Worm (Caenorhabditis elegans) whole organism, late embryonic: Measurements from ENCODE around the gene madf-5.

Source experiments
- ama-1 ChIP-seq: fragments of 150-350 bp; optimal IDR thresholded peaks from 2 replicates; lab custom pipeline; 2014
- ceh-45 ChIP-seq: fragments of 200-800 bp; sonication (Bioruptor generic); IDR thresholded peaks from 2 replicates; pipeline ENCODE4 v1.3.6; 2022; ENCODE audit warnings: missing genetic modification reagents, missing genetic modification characterization, missing compliant biosample characterization
- gmeb-2 ChIP-seq: sonication (generic microtip); optimal IDR thresholded peaks from 2 replicates; lab custom pipeline; 2016; ENCODE audit warnings: missing genetic modification characterization, inconsistent platforms, missing compliant biosample characterization
- nhr-11 ChIP-seq: fragments of 150-350 bp; optimal IDR thresholded peaks from 2 replicates; lab custom pipeline; 2014; ENCODE audit warnings: missing biosample characterization, missing genetic modification characterization
- pros-1 ChIP-seq: fragments of 150-350 bp; optimal IDR thresholded peaks from 2 replicates; lab custom pipeline; 2014; ENCODE audit warnings: missing biosample characterization, missing genetic modification reagents, missing genetic modification characterization
- ref-2 ChIP-seq: sonication (generic microtip); optimal IDR thresholded peaks from 2 replicates; lab custom pipeline; 2016; ENCODE audit warnings: missing genetic modification characterization, missing compliant biosample characterization
- unc-3 ChIP-seq, 2 experiments: fragments of 200-800 bp in 1 of 2; sonication (Bioruptor generic) in 1 of 2; sonication (generic microtip) in 1 of 2; conservative IDR thresholded peaks in 1 of 2; optimal IDR thresholded peaks in 1 of 2; 2 replicates each; pipeline versions ENCODE4 v1.3.6 to Lab custom; 2016 to 2022; ENCODE audit warnings: missing compliant biosample characterization in 2 of 2, missing genetic modification characterization in 2 of 2, missing genetic modification reagents in 1 of 2
- unc-55 ChIP-seq: sonication (generic microtip); optimal IDR thresholded peaks from 2 replicates; lab custom pipeline; 2017; ENCODE audit warnings: missing biosample characterization, missing genetic modification reagents, missing genetic modification characterization
- unc-86 ChIP-seq: sonication (generic microtip); optimal IDR thresholded peaks from 2 replicates; lab custom pipeline; 2016; ENCODE audit warnings: missing genetic modification characterization, missing compliant biosample characterization

DNA sequence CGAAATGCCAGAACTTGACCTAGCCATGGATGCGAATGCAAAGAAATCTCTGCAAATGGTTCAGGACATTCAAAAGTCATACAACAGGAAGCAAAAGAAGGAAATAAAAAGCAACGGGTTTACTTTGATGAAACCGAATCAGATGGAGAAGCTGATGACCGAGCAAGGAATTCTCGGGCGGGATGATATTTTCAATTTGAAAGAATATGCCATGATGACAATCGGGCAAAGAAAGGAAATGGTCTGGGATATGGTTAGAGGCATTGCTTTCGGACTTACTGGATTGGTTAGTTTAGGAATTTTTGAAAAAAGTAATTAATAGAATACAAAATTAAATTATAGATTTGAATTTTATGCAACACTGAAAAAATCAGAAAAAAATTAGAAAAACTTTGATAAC, 47.3 kb downstream of the madf-5 start:
- TF ChIP-seq pros-1 (tag; lab: Kevin White, UChicago) (no peak), unc-3 (GFP tag; conservative IDR thresholded peaks at IDR 0.05; lab: Robert Waterston, UW) (no peak), unc-3 (tag; optimal IDR thresholded peaks at IDR 0.05; lab: Kevin White, UChicago) (no peak), ref-2 (no peak), unc-55 (no peak), gmeb-2 (tag; lab: Kevin White, UChicago) (no peak), unc-86 (tag; lab: Kevin White, UChicago) (no peak), ceh-45 (GFP tag; lab: Robert Waterston, UW) (no peak), ama-1 (no peak), nhr-11 (tag; lab: Kevin White, UChicago) (no peak)
